Worm (Caenorhabditis elegans) whole organism, L1 larva: ENCODE results near the gene T01D3.6.

ENCODE experiments used
- aly-2 ChIP-seq: fragments of 150-350 bp; optimal IDR thresholded peaks from 2 replicates; lab custom pipeline; 2014; ENCODE audit warnings: missing biosample characterization, missing genetic modification characterization
- ama-1 ChIP-seq: fragments of 150-350 bp; optimal IDR thresholded peaks from 2 replicates; lab custom pipeline; 2014
- hlh-4 ChIP-seq: sonication (generic microtip); optimal IDR thresholded peaks from 2 replicates; lab custom pipeline; 2016; ENCODE audit warnings: mild to moderate bottlenecking, missing genetic modification characterization, missing compliant biosample characterization
- lin-15B ChIP-seq: fragments of 150-350 bp; sonication (generic microtip); optimal IDR thresholded peaks from 3 replicates; lab custom pipeline; 2014; ENCODE audit warnings: missing biosample characterization, missing genetic modification characterization
- nhr-12 ChIP-seq: sonication (generic microtip); optimal IDR thresholded peaks from 2 replicates; lab custom pipeline; 2017; ENCODE audit warnings: missing biosample characterization, missing genetic modification characterization
- pqm-1 ChIP-seq: sonication (generic microtip); optimal IDR thresholded peaks from 3 replicates; lab custom pipeline; 2017; ENCODE audit warnings: missing biosample characterization, missing genetic modification characterization
- unc-62 ChIP-seq: fragments of 150-350 bp; optimal IDR thresholded peaks from 2 replicates; lab custom pipeline; 2014; ENCODE audit warnings: missing biosample characterization, missing genetic modification reagents, missing genetic modification characterization
- zag-1 ChIP-seq: fragments of 150-350 bp; optimal IDR thresholded peaks from 2 replicates; lab custom pipeline; 2014; ENCODE audit warnings: missing biosample characterization, missing genetic modification characterization

- TF ChIP-seq zag-1 (no peak), aly-2 (no peak), nhr-12 (no peak), ama-1 (lab: Kevin White, UChicago) (no peak), unc-62 (no peak), lin-15B (no peak), hlh-4 (tag; lab: Kevin White, UChicago) (no peak), pqm-1 (tag; lab: Kevin White, UChicago) (no peak)
Measured at ce11 chrV:13669170-13669569, 47.5 kb upstream of the T01D3.6 start.
